Worm (Caenorhabditis elegans): ENCODE measurements around the gene nhr-232.

Gene nhr-232

ce11 chrV:10227333-10227732 lies 28.6 kb upstream of the nhr-232 start, which contains the start of gene ttr-19:
TSS of gene ttr-19 (minus strand) at chrV:10227433.
- no peak for TF ChIP-seq nfya-1 (tag; optimal IDR thresholded peaks at IDR 0.05; ENCODE audit: insufficient read depth)
- TF ChIP-seq nhr-11 (tag; optimal IDR thresholded peaks at IDR 0.05) = no peak
- TF ChIP-seq egl-27 (tag; optimal IDR thresholded peaks at IDR 0.05) = no peak
- no peak for TF ChIP-seq ztf-4 (tag; optimal IDR thresholded peaks at IDR 0.05)
- TF ChIP-seq ztf-11 (tag; optimal IDR thresholded peaks at IDR 0.05) = no peak
- TF ChIP-seq snpc-4 (tag; optimal IDR thresholded peaks at IDR 0.05) = no peak
- TF ChIP-seq lin-15B (tag; optimal IDR thresholded peaks at IDR 0.05) = no peak

- TF ChIP-seq fkh-2 (tag; optimal IDR thresholded peaks at IDR 0.05) = no peak
- peak; percentile 42 for TF ChIP-seq pha-4 (tag; optimal IDR thresholded peaks at IDR 0.05)
- no peak for TF ChIP-seq nhr-237 (tag; optimal IDR thresholded peaks at IDR 0.05)
- TF ChIP-seq nhr-67 (tag; optimal IDR thresholded peaks at IDR 0.05) = no peak
- no peak for TF ChIP-seq nhr-11 (tag; optimal IDR thresholded peaks at IDR 0.05)
- no peak for TF ChIP-seq pqm-1 (tag; optimal IDR thresholded peaks at IDR 0.05)
These were observed 27.6 kb upstream of the nhr-232 start, which contains the start of gene fipr-4 for ce11 chrV:10228360-10228759. TSS of gene fipr-4 (minus strand) at chrV:10228460.

ce11 chrV:10229222-10229879 lies 26.6 kb upstream of the nhr-232 start, which contains the start of the genes pyt-1 and fipr-7:
TSS of gene pyt-1 (minus strand) at chrV:10229322.
TSS of gene fipr-7 (plus strand) at chrV:10229829.
- TF ChIP-seq ZK546.5 (tag; optimal IDR thresholded peaks at IDR 0.05) (no peak), lin-39 (tag; optimal IDR thresholded peaks at IDR 0.05) (no peak), pqm-1 (tag; optimal IDR thresholded peaks at IDR 0.05) (no peak), sea-2 (GFP tag; optimal IDR thresholded peaks at IDR 0.05) (no peak), egl-5 (tag; optimal IDR thresholded peaks at IDR 0.05) (no peak)

- TF ChIP-seq egl-27 (tag; optimal IDR thresholded peaks at IDR 0.05) = no peak
- TF ChIP-seq fkh-10 (GFP tag; optimal IDR thresholded peaks at IDR 0.05) = no peak
- no peak for TF ChIP-seq pqm-1 (tag; optimal IDR thresholded peaks at IDR 0.05)
- TF ChIP-seq lin-39 (tag; optimal IDR thresholded peaks at IDR 0.05) = no peak
- TF ChIP-seq zag-1 (tag; optimal IDR thresholded peaks at IDR 0.05) = no peak
- TF ChIP-seq pha-4 (tag; optimal IDR thresholded peaks at IDR 0.05) = no peak
- TF ChIP-seq R02D3.7 (tag; optimal IDR thresholded peaks at IDR 0.05) = no peak
- TF ChIP-seq nhr-23 (tag; optimal IDR thresholded peaks at IDR 0.05) = no peak
- TF ChIP-seq fkh-2 (tag; optimal IDR thresholded peaks at IDR 0.05) = no peak
- no peak for TF ChIP-seq elt-1 (tag; optimal IDR thresholded peaks at IDR 0.05)
- TF ChIP-seq elt-2 (tag; optimal IDR thresholded peaks at IDR 0.05) = no peak
- no peak for TF ChIP-seq lsy-12 (tag; optimal IDR thresholded peaks at IDR 0.05)
- no peak for TF ChIP-seq hmg-11 (tag; optimal IDR thresholded peaks at IDR 0.05)
- TF ChIP-seq nhr-237 (tag; optimal IDR thresholded peaks at IDR 0.05) = no peak
- no peak for TF ChIP-seq ceh-82 (tag; optimal IDR thresholded peaks at IDR 0.05)
- TF ChIP-seq nhr-28 (tag; optimal IDR thresholded peaks at IDR 0.05) = no peak
- TF ChIP-seq ztf-11 (tag; optimal IDR thresholded peaks at IDR 0.05) = no peak
These were observed 25.0 kb upstream of the nhr-232 start, which contains the start of gene fipr-6 for ce11 chrV:10230932-10231331. TSS of gene fipr-6 (plus strand) at chrV:10231232.

ce11 chrV:10233330-10233729 lies 22.6 kb upstream of the nhr-232 start, which contains the start of gene str-182:
TSS of gene str-182 (minus strand) at chrV:10233430.
- TF ChIP-seq nhr-67 (tag; optimal IDR thresholded peaks at IDR 0.05) = no peak
- no peak for TF ChIP-seq elt-2 (tag; optimal IDR thresholded peaks at IDR 0.05)
- no peak for TF ChIP-seq fkh-2 (tag; optimal IDR thresholded peaks at IDR 0.05)
- TF ChIP-seq nhr-23 (tag; optimal IDR thresholded peaks at IDR 0.05) = no peak
- no peak for TF ChIP-seq nhr-77 (tag; optimal IDR thresholded peaks at IDR 0.05)
- TF ChIP-seq snpc-4 (tag; optimal IDR thresholded peaks at IDR 0.05) = no peak
- TF ChIP-seq lin-39 (tag; optimal IDR thresholded peaks at IDR 0.05) = no peak
- TF ChIP-seq hmg-11 (tag; optimal IDR thresholded peaks at IDR 0.05) = no peak
- TF ChIP-seq nhr-76 (tag; optimal IDR thresholded peaks at IDR 0.05) = no peak
- no peak for TF ChIP-seq ceh-82 (tag; optimal IDR thresholded peaks at IDR 0.05)
- no peak for TF ChIP-seq elt-1 (tag; optimal IDR thresholded peaks at IDR 0.05)
- TF ChIP-seq ceh-28 (tag; optimal IDR thresholded peaks at IDR 0.05) = no peak
- TF ChIP-seq skn-1 (tag; optimal IDR thresholded peaks at IDR 0.05) = no peak
- no peak for TF ChIP-seq fkh-10 (GFP tag; optimal IDR thresholded peaks at IDR 0.05)

ce11 chrV:10237171-10237570 lies 18.8 kb upstream of the nhr-232 start:
- TF ChIP-seq fkh-10 (GFP tag; optimal IDR thresholded peaks at IDR 0.05) = no peak
- TF ChIP-seq ceh-9 (tag; optimal IDR thresholded peaks at IDR 0.05) = no peak
- TF ChIP-seq snpc-4 (tag; optimal IDR thresholded peaks at IDR 0.05) = no peak

Data from whole organism, L3 larva.